Worm (Caenorhabditis elegans) whole organism, late embryonic: ENCODE results near the gene clec-37.

ENCODE experiments used
- C08G9.2 ChIP-seq: sonication (generic microtip); optimal IDR thresholded peaks from 2 replicates; lab custom pipeline; 2016; ENCODE audit warnings: mild to moderate bottlenecking, missing genetic modification characterization, moderate library complexity, missing compliant biosample characterization
- F13H6.1 ChIP-seq: sonication (generic microtip); optimal IDR thresholded peaks from 2 replicates; lab custom pipeline; 2016; ENCODE audit warnings: missing genetic modification characterization, missing compliant biosample characterization
- K09A11.1 ChIP-seq: sonication (generic microtip); optimal IDR thresholded peaks from 2 replicates; lab custom pipeline; 2017; ENCODE audit warnings: antibody characterized with exemption, mild to moderate bottlenecking, missing genetic modification characterization, missing compliant biosample characterization; ENCODE audit not compliant: insufficient read depth
- T23F11.4 ChIP-seq: fragments of 200-800 bp; sonication (Bioruptor generic); optimal IDR thresholded peaks from 2 replicates; lab custom pipeline; 2018; ENCODE audit warnings: mild to moderate bottlenecking, missing genetic modification characterization, missing compliant biosample characterization
- Y22D7AL.16 ChIP-seq: sonication (generic microtip); optimal IDR thresholded peaks from 2 replicates; lab custom pipeline; 2016; ENCODE audit warnings: missing genetic modification characterization, missing compliant biosample characterization
- ceh-14 ChIP-seq: sonication (generic microtip); optimal IDR thresholded peaks from 2 replicates; lab custom pipeline; 2016; ENCODE audit warnings: missing genotype, missing genetic modification characterization, missing compliant biosample characterization
- ceh-19 ChIP-seq: fragments of 200-800 bp; sonication (Bioruptor generic); optimal IDR thresholded peaks from 2 replicates; lab custom pipeline; 2018; ENCODE audit warnings: mild to moderate bottlenecking, missing genetic modification characterization, missing compliant biosample characterization
- ceh-2 ChIP-seq: sonication (generic microtip); optimal IDR thresholded peaks from 2 replicates; lab custom pipeline; 2016; ENCODE audit warnings: missing genotype, missing genetic modification characterization, missing compliant biosample characterization
- ceh-22 ChIP-seq: sonication (generic microtip); optimal IDR thresholded peaks from 2 replicates; lab custom pipeline; 2017; ENCODE audit warnings: missing biosample characterization, missing genetic modification characterization
- ceh-30 ChIP-seq: fragments of 150-350 bp; optimal IDR thresholded peaks from 2 replicates; lab custom pipeline; 2014; ENCODE audit warnings: missing biosample characterization, missing genetic modification characterization
- ceh-45 ChIP-seq: fragments of 200-800 bp; sonication (Bioruptor generic); IDR thresholded peaks from 2 replicates; pipeline ENCODE4 v1.3.6; 2022; ENCODE audit warnings: missing genetic modification reagents, missing genetic modification characterization, missing compliant biosample characterization
- ceh-9 ChIP-seq: sonication (generic microtip); optimal IDR thresholded peaks from 2 replicates; lab custom pipeline; 2016; ENCODE audit warnings: mild to moderate bottlenecking, missing genetic modification characterization, inconsistent platforms, missing compliant biosample characterization
- che-1 ChIP-seq: sonication (generic microtip); optimal IDR thresholded peaks from 2 replicates; lab custom pipeline; 2016; ENCODE audit warnings: mild to moderate bottlenecking, missing genetic modification characterization, missing compliant biosample characterization
- dmd-4 ChIP-seq: sonication (generic microtip); optimal IDR thresholded peaks from 2 replicates; lab custom pipeline; 2016; ENCODE audit warnings: borderline replicate concordance, missing genetic modification characterization, missing compliant biosample characterization
- dve-1 ChIP-seq: sonication (generic microtip); optimal IDR thresholded peaks from 2 replicates; lab custom pipeline; 2017; ENCODE audit warnings: antibody characterized with exemption, mild to moderate bottlenecking, missing genetic modification characterization, missing compliant biosample characterization
- ets-4 ChIP-seq: sonication (generic microtip); optimal IDR thresholded peaks from 2 replicates; lab custom pipeline; 2016; ENCODE audit warnings: missing genetic modification characterization, missing compliant biosample characterization
- eyg-1 ChIP-seq: sonication (generic microtip); optimal IDR thresholded peaks from 2 replicates; lab custom pipeline; 2016; ENCODE audit warnings: missing genotype, missing genetic modification characterization, missing compliant biosample characterization
- fax-1 ChIP-seq: sonication (generic microtip); optimal IDR thresholded peaks from 2 replicates; lab custom pipeline; 2016; ENCODE audit warnings: missing genotype, missing genetic modification characterization, missing compliant biosample characterization
- fkh-10 ChIP-seq: fragments of 150-350 bp; optimal IDR thresholded peaks from 2 replicates; lab custom pipeline; 2014; ENCODE audit warnings: missing biosample characterization, missing genetic modification reagents, missing genetic modification characterization
- fkh-6 ChIP-seq: sonication (generic microtip); optimal IDR thresholded peaks from 2 replicates; lab custom pipeline; 2016; ENCODE audit warnings: missing genetic modification characterization, missing compliant biosample characterization
- hlh-13 ChIP-seq: fragments of 200-800 bp; sonication (Bioruptor generic); optimal IDR thresholded peaks from 2 replicates; lab custom pipeline; 2018; ENCODE audit warnings: mild to moderate bottlenecking, missing genetic modification characterization, missing compliant biosample characterization
- hlh-30 ChIP-seq: sonication (generic microtip); optimal IDR thresholded peaks from 2 replicates; lab custom pipeline; 2017; ENCODE audit warnings: antibody characterized with exemption, missing genetic modification characterization, missing compliant biosample characterization; ENCODE audit not compliant: insufficient read depth
- hlh-6 ChIP-seq: sonication (generic microtip); optimal IDR thresholded peaks from 2 replicates; lab custom pipeline; 2016; ENCODE audit warnings: missing genotype, missing genetic modification characterization, missing compliant biosample characterization
- lin-11 ChIP-seq: fragments of 200-800 bp; sonication (Bioruptor generic); optimal IDR thresholded peaks from 2 replicates; lab custom pipeline; 2018; ENCODE audit warnings: mild to moderate bottlenecking, missing genetic modification characterization, missing compliant biosample characterization
- madf-2 ChIP-seq: sonication (generic microtip); optimal IDR thresholded peaks from 2 replicates; lab custom pipeline; 2017; ENCODE audit warnings: missing genetic modification characterization, missing compliant biosample characterization
- nhr-11 ChIP-seq: fragments of 150-350 bp; optimal IDR thresholded peaks from 2 replicates; lab custom pipeline; 2014; ENCODE audit warnings: missing biosample characterization, missing genetic modification characterization
- npax-4 ChIP-seq: sonication (generic microtip); optimal IDR thresholded peaks from 2 replicates; lab custom pipeline; 2016; ENCODE audit warnings: missing genetic modification characterization, missing compliant biosample characterization
- odd-2 ChIP-seq: sonication (generic microtip); optimal IDR thresholded peaks from 2 replicates; lab custom pipeline; 2017; ENCODE audit warnings: antibody characterized with exemption, mild to moderate bottlenecking, missing genetic modification characterization, missing compliant biosample characterization
- pag-3 ChIP-seq: sonication (generic microtip); optimal IDR thresholded peaks from 2 replicates; lab custom pipeline; 2016; ENCODE audit warnings: missing compliant biosample characterization, missing genetic modification characterization, borderline replicate concordance
- pha-4 ChIP-seq: fragments of 150-350 bp; optimal IDR thresholded peaks from 2 replicates; lab custom pipeline; 2018; ENCODE audit warnings: missing biosample characterization, missing genetic modification reagents, missing genetic modification characterization
- ref-2 ChIP-seq: sonication (generic microtip); optimal IDR thresholded peaks from 2 replicates; lab custom pipeline; 2016; ENCODE audit warnings: missing genetic modification characterization, missing compliant biosample characterization
- sdc-2 ChIP-seq: sonication (generic microtip); optimal IDR thresholded peaks from 2 replicates; lab custom pipeline; 2016; ENCODE audit warnings: missing genotype, missing genetic modification characterization, missing compliant biosample characterization
- sox-2 ChIP-seq: fragments of 200-800 bp; sonication (Bioruptor generic); IDR thresholded peaks from 2 replicates; pipeline ENCODE4 v1.3.6; 2022; ENCODE audit warnings: missing genetic modification reagents, missing genetic modification characterization, missing compliant biosample characterization
- sox-4 ChIP-seq: sonication (generic microtip); optimal IDR thresholded peaks from 2 replicates; lab custom pipeline; 2017; ENCODE audit warnings: mild to moderate bottlenecking, missing genetic modification characterization, inconsistent platforms, missing compliant biosample characterization
- syd-9 ChIP-seq: sonication (generic microtip); optimal IDR thresholded peaks from 2 replicates; lab custom pipeline; 2016; ENCODE audit warnings: mild to moderate bottlenecking, missing genetic modification characterization, moderate library complexity, missing compliant biosample characterization
- tbx-7 ChIP-seq: sonication (generic microtip); optimal IDR thresholded peaks from 2 replicates; lab custom pipeline; 2016; ENCODE audit warnings: missing genotype, missing genetic modification characterization, missing compliant biosample characterization
- ttx-3 ChIP-seq: sonication (generic microtip); optimal IDR thresholded peaks from 2 replicates; lab custom pipeline; 2016; ENCODE audit warnings: missing genetic modification reagents, missing genetic modification characterization, missing compliant biosample characterization
- unc-55 ChIP-seq: sonication (generic microtip); optimal IDR thresholded peaks from 2 replicates; lab custom pipeline; 2017; ENCODE audit warnings: missing biosample characterization, missing genetic modification reagents, missing genetic modification characterization

Gene clec-37

ce11 chrV:16833672-16834071 is 18.2 kb downstream of the clec-37 start:
- TF ChIP-seq Y22D7AL.16 (no peak), pag-3 (tag; lab: Kevin White, UChicago) (no peak), odd-2 (tag; lab: Kevin White, UChicago) (no peak), ref-2 (tag; lab: Kevin White, UChicago) (no peak), fax-1 (tag; lab: Kevin White, UChicago) (no peak), ceh-2 (no peak)

ce11 chrV:16832865-16833264 is 19.0 kb downstream of the clec-37 start, which contains the start of gene phy-3:
Gene phy-3 (plus strand): TSS chrV:16833165.
- TF ChIP-seq dmd-4 (tag; lab: Kevin White, UChicago), result no peak
- TF ChIP-seq ceh-9 (tag; lab: Kevin White, UChicago), result no peak
- TF ChIP-seq ceh-19, result no peak
- TF ChIP-seq fkh-10, result no peak
- TF ChIP-seq unc-55 (GFP tag; lab: Kevin White, UChicago), result no peak
- no peak for TF ChIP-seq ceh-2
- TF ChIP-seq K09A11.1 (tag; lab: Kevin White, UChicago), result no peak
- TF ChIP-seq ceh-30 (tag; lab: Kevin White, UChicago), result no peak
- no peak for TF ChIP-seq hlh-6 (tag; lab: Kevin White, UChicago)
- no peak for TF ChIP-seq ttx-3 (tag; lab: Kevin White, UChicago)
- TF ChIP-seq dve-1, result no peak
- TF ChIP-seq che-1 (tag; lab: Kevin White, UChicago), result no peak
- no peak for TF ChIP-seq ceh-14 (tag; lab: Kevin White, UChicago)
- TF ChIP-seq C08G9.2 (tag; lab: Kevin White, UChicago), result no peak
- no peak for TF ChIP-seq eyg-1 (tag; lab: Kevin White, UChicago)
- TF ChIP-seq sox-4, result no peak
- no peak for TF ChIP-seq sox-2 (GFP tag; lab: Robert Waterston, UW)
- TF ChIP-seq hlh-13 (GFP tag; lab: Kevin White, UChicago), result no peak
- no peak for TF ChIP-seq ets-4 (tag; lab: Kevin White, UChicago)
- no peak for TF ChIP-seq madf-2 (tag; lab: Kevin White, UChicago)

DNA sequence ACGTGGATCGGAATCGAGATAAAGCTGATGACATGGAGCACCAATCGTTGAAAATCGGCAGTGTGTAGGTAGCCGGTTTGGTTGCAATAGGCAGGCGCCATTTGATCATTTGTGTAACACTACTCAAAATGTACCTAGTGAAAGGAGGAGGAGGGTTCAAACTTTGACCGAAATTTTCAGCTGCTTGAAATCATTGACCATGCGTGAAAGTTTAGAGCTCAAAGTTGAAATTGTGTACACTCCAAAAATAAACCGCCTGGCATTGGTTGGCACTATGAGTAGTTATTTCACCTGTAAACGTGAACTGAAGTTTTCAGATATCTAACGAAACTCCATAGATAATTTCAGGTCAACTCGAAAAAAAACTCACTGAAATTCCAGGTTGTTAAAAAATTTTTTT is 20.0 kb downstream of the clec-37 start, which contains the start of gene srh-215:
srh-215 (minus strand) TSS at position 101 of the 400 bp plus-strand sequence.
- TF ChIP-seq pha-4 (tag; lab: Kevin White, UChicago) (no peak), fkh-6 (tag; lab: Kevin White, UChicago) (no peak), sdc-2 (no peak), dve-1 (no peak), T23F11.4 (GFP tag; lab: Kevin White, UChicago) (no peak), ceh-30 (tag; lab: Kevin White, UChicago) (no peak), ceh-22 (no peak), ceh-45 (GFP tag; lab: Robert Waterston, UW) (no peak), hlh-30 (no peak), ttx-3 (tag; lab: Kevin White, UChicago) (no peak), ceh-19 (no peak), tbx-7 (tag; lab: Kevin White, UChicago) (no peak), F13H6.1 (tag; lab: Kevin White, UChicago) (no peak), npax-4 (tag; lab: Kevin White, UChicago) (no peak), nhr-11 (tag; lab: Kevin White, UChicago) (no peak), ceh-2 (no peak), dmd-4 (tag; lab: Kevin White, UChicago) (no peak), syd-9 (no peak), lin-11 (tag; lab: Kevin White, UChicago) (no peak)
